Fruit fly (Drosophila melanogaster): Measurements from ENCODE around the gene AOX2.

Gene AOX2

dm6 chr3R:15568569-15568968 is 26.4 kb upstream of the AOX2 start (continued):
- TF ChIP-seq Rfx (GFP tag; IDR thresholded peaks at IDR 0.05) (no peak), Dip2 (GFP tag; IDR thresholded peaks at IDR 0.05) (no peak), wdn (GFP tag; IDR thresholded peaks at IDR 0.05) (no peak), bsh (GFP tag; optimal IDR thresholded peaks at IDR 0.05) (peak in 1 of 2 experiments; percentile 21), Side (GFP tag; optimal IDR thresholded peaks at IDR 0.05) (no peak), mam (GFP tag; optimal IDR thresholded peaks at IDR 0.05) (no peak), fd102C (GFP tag; optimal IDR thresholded peaks at IDR 0.05) (no peak), CG10979 (tag; optimal IDR thresholded peaks at IDR 0.05) (peak; percentile 2), NC2α (GFP tag; optimal IDR thresholded peaks at IDR 0.05) (no peak), pan (optimal IDR thresholded peaks at IDR 0.05) (no peak), pan (GFP tag; optimal IDR thresholded peaks at IDR 0.05 in 1 of 2, IDR thresholded peaks at IDR 0.05 in 1 of 2) (no peak), Sox102F (GFP tag; optimal IDR thresholded peaks at IDR 0.05) (peak; percentile 7)

DNA sequence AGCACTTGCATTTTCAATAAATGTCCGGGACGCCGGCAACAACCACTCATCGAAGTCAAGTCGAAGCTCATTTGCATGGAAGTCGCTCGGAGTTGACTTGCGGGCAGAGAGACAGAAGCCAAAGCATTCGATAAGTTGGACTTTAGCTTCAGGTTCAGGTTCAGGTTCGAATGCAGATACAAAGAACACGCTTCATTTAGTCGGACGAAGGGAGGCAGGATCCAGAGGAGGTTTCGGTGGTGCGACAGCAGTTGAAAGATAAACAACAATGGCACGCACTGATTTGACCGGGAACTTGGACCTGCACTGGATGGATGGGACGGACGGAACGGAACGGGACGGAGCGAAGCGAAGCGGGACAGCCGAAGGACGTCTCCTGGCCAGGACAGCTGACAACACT is 25.7 kb upstream of the AOX2 start:
- TF ChIP-seq CG2712 (tag; optimal IDR thresholded peaks at IDR 0.05) (no peak), nom (GFP tag; optimal IDR thresholded peaks at IDR 0.05) (peak; percentile 67)

DNA sequence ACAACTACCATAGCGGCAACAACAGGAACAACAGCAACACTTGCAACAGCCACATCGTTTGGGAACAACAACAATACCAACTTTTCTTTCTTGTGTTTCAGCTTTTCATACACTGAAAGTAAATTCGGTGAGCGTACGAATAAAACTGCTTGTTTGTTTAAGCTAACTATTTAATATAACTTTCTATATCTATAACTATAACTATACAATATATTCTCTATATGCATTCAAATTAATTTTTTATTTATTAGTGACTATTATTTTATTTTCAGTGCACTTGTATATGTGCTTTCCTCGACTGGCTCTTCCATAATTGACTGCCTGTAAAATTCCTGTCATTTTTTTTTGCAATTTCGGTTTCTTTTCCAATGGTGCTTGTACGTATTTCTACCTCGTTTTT is 24.7 kb upstream of the AOX2 start:
- TF ChIP-seq CG12942 (GFP tag; optimal IDR thresholded peaks at IDR 0.05) (no peak), bsh (GFP tag; optimal IDR thresholded peaks at IDR 0.05) (peak in 1 of 2 experiments; percentile 34), dmrt11E (tag; optimal IDR thresholded peaks at IDR 0.05) (peak; percentile 17), CG2678 (tag; optimal IDR thresholded peaks at IDR 0.05) (peak; percentile 12), lola (GFP tag; optimal IDR thresholded peaks at IDR 0.05) (peak in 1 of 3 experiments; percentile 5), CG12155 (GFP tag; optimal IDR thresholded peaks at IDR 0.05) (no peak), CG2712 (tag; optimal IDR thresholded peaks at IDR 0.05) (peak; percentile 46), sqz (GFP tag; optimal IDR thresholded peaks at IDR 0.05) (no peak), Xrp1 (GFP tag; IDR thresholded peaks at IDR 0.05) (peak; percentile 23; the same call in 1 of the 2 replicates), CG7987 (GFP tag; optimal IDR thresholded peaks at IDR 0.05) (no peak), CG8388 (GFP tag; optimal IDR thresholded peaks at IDR 0.05) (peak; percentile 13), nmo (GFP tag; optimal IDR thresholded peaks at IDR 0.05) (peak; percentile 10), CG18262 (tag; optimal IDR thresholded peaks at IDR 0.05) (peak; percentile 18), HmgD (GFP tag; optimal IDR thresholded peaks at IDR 0.05) (no peak), CG12391 (tag; optimal IDR thresholded peaks at IDR 0.05) (peak; percentile 15), CG17829 (tag; optimal IDR thresholded peaks at IDR 0.05) (peak; percentile 7), CG14710 (tag; optimal IDR thresholded peaks at IDR 0.05) (peak; percentile 1), Oli (tag; optimal IDR thresholded peaks at IDR 0.05) (peak; percentile 6), CG7839 (tag; optimal IDR thresholded peaks at IDR 0.05) (peak; percentile 29), unpg (GFP tag; optimal IDR thresholded peaks at IDR 0.05) (peak; percentile 19), phol (tag; optimal IDR thresholded peaks at IDR 0.05) (peak; percentile 19), gem (tag; optimal IDR thresholded peaks at IDR 0.05) (peak; percentile 51), CG10267 (tag; optimal IDR thresholded peaks at IDR 0.05) (no peak), Blimp-1 (GFP tag; optimal IDR thresholded peaks at IDR 0.05) (peak; percentile 30), CG11504 (tag; optimal IDR thresholded peaks at IDR 0.05) (peak; percentile 35), CG10979 (tag; optimal IDR thresholded peaks at IDR 0.05) (peak; percentile 26), Rx (GFP tag; IDR thresholded peaks at IDR 0.05) (no peak), Drgx (GFP tag; IDR thresholded peaks at IDR 0.05) (peak; percentile 82), CG31441 (GFP tag; IDR thresholded peaks at IDR 0.05) (0 out of 2 replicates have a peak, but pooled peaks have one; percentile 25), Sox102F (GFP tag; optimal IDR thresholded peaks at IDR 0.05) (peak; percentile 9)

All from whole organism, embryonic.